Worm (Caenorhabditis elegans) whole organism, mixed stage, embryonic: ENCODE results near the gene slc-5A12.
A peak's percentile ranks its signal among the peaks of the same experiment; 100 is the strongest.

Experiments used
- M03D4.4 ChIP-seq: sonication (generic microtip); optimal IDR thresholded peaks from 2 replicates; lab custom pipeline; 2017; ENCODE audit warnings: mild to moderate bottlenecking, missing genetic modification characterization, missing compliant biosample characterization
- bed-3 ChIP-seq: fragments of 200-800 bp; sonication (Bioruptor generic); optimal IDR thresholded peaks from 3 replicates; lab custom pipeline; 2018; ENCODE audit warnings: mild to moderate bottlenecking, missing genetic modification characterization, moderate library complexity, missing compliant biosample characterization
- blmp-1 ChIP-seq: fragments of 150-350 bp; optimal IDR thresholded peaks from 2 replicates; lab custom pipeline; 2014; ENCODE audit warnings: missing biosample characterization, missing genetic modification characterization
- ceh-39 ChIP-seq: fragments of 150-350 bp; optimal IDR thresholded peaks from 2 replicates; lab custom pipeline; 2014; ENCODE audit warnings: missing biosample characterization, missing genetic modification characterization
- ceh-83 ChIP-seq: fragments of 200-800 bp; sonication (Bioruptor generic); optimal IDR thresholded peaks from 2 replicates; lab custom pipeline; 2018; ENCODE audit warnings: mild to moderate bottlenecking, missing genetic modification characterization, missing compliant biosample characterization
- ces-1 ChIP-seq: fragments of 150-350 bp; optimal IDR thresholded peaks from 2 replicates; lab custom pipeline; 2014; ENCODE audit warnings: missing biosample characterization, missing genetic modification reagents, missing genetic modification characterization
- cnd-1 ChIP-seq: fragments of 200-800 bp; sonication (Bioruptor generic); optimal IDR thresholded peaks from 2 replicates; lab custom pipeline; 2018; ENCODE audit warnings: mild to moderate bottlenecking, missing genetic modification characterization, missing compliant biosample characterization
- elt-1 ChIP-seq: sonication (generic microtip); optimal IDR thresholded peaks from 2 replicates; lab custom pipeline; 2017; ENCODE audit warnings: missing genetic modification characterization, mild to moderate bottlenecking, missing compliant biosample characterization, antibody characterized with exemption, moderate library complexity, borderline replicate concordance; ENCODE audit not compliant: insufficient read depth
- elt-3 ChIP-seq: fragments of 150-350 bp; optimal IDR thresholded peaks from 2 replicates; lab custom pipeline; 2014; ENCODE audit warnings: missing biosample characterization, missing genetic modification characterization
- flh-1 ChIP-seq: fragments of 200-800 bp; sonication (Bioruptor generic); optimal IDR thresholded peaks from 2 replicates; lab custom pipeline; 2018; ENCODE audit warnings: mild to moderate bottlenecking, missing genetic modification characterization, moderate library complexity, missing compliant biosample characterization
- ham-2 ChIP-seq: fragments of 200-800 bp; sonication (Bioruptor generic); optimal IDR thresholded peaks from 2 replicates; lab custom pipeline; 2018; ENCODE audit warnings: mild to moderate bottlenecking, missing genetic modification characterization, missing compliant biosample characterization
- hlh-1 ChIP-seq: fragments of 150-350 bp; optimal IDR thresholded peaks from 2 replicates; lab custom pipeline; 2014; ENCODE audit warnings: missing biosample characterization, missing genetic modification reagents, missing genetic modification characterization
- lin-13 ChIP-seq: fragments of 150-350 bp; optimal IDR thresholded peaks from 2 replicates; lab custom pipeline; 2014; ENCODE audit warnings: missing biosample characterization, missing genetic modification characterization
- lin-32 ChIP-seq: fragments of 200-800 bp; sonication (Bioruptor generic); optimal IDR thresholded peaks from 2 replicates; lab custom pipeline; 2018; ENCODE audit warnings: mild to moderate bottlenecking, missing genetic modification characterization, missing compliant biosample characterization
- lsy-2 ChIP-seq: fragments of 150-350 bp; optimal IDR thresholded peaks from 2 replicates; lab custom pipeline; 2014; ENCODE audit warnings: missing biosample characterization, missing genetic modification characterization
- mab-5 ChIP-seq: fragments of 150-350 bp; optimal IDR thresholded peaks from 2 replicates; lab custom pipeline; 2014; ENCODE audit warnings: missing biosample characterization, missing genetic modification characterization
- mep-1 ChIP-seq: fragments of 150-350 bp; optimal IDR thresholded peaks from 2 replicates; lab custom pipeline; 2017; ENCODE audit warnings: missing biosample characterization, missing genetic modification reagents, missing genetic modification characterization, inconsistent platforms
- mls-2 ChIP-seq: sonication (generic microtip); optimal IDR thresholded peaks from 2 replicates; lab custom pipeline; 2016; ENCODE audit warnings: mild to moderate bottlenecking, missing genetic modification characterization, moderate library complexity, missing compliant biosample characterization
- nhr-12 ChIP-seq: fragments of 150-350 bp; optimal IDR thresholded peaks from 2 replicates; lab custom pipeline; 2014; ENCODE audit warnings: missing biosample characterization, missing genetic modification characterization
- nhr-2 ChIP-seq: fragments of 150-350 bp; optimal IDR thresholded peaks from 2 replicates; lab custom pipeline; 2014; ENCODE audit warnings: missing biosample characterization, missing genetic modification characterization
- nhr-237 ChIP-seq: fragments of 150-350 bp; optimal IDR thresholded peaks from 2 replicates; lab custom pipeline; 2014; ENCODE audit warnings: missing biosample characterization, missing genetic modification characterization
- nhr-28 ChIP-seq: fragments of 150-350 bp; optimal IDR thresholded peaks from 2 replicates; lab custom pipeline; 2014; ENCODE audit warnings: missing biosample characterization, missing genetic modification characterization
- nhr-76 ChIP-seq: sonication (generic microtip); optimal IDR thresholded peaks from 2 replicates; lab custom pipeline; 2017; ENCODE audit warnings: missing biosample characterization, missing genetic modification characterization
- pha-4 ChIP-seq: fragments of 150-350 bp; optimal IDR thresholded peaks from 2 replicates; lab custom pipeline; 2018; ENCODE audit warnings: missing biosample characterization, missing genetic modification reagents, missing genetic modification characterization
- sem-2 ChIP-seq: fragments of 200-800 bp; sonication (Bioruptor generic); optimal IDR thresholded peaks from 2 replicates; lab custom pipeline; 2018; ENCODE audit warnings: mild to moderate bottlenecking, missing genetic modification characterization, missing compliant biosample characterization
- snpc-4 ChIP-seq: fragments of 150-350 bp; optimal IDR thresholded peaks from 2 replicates; lab custom pipeline; 2014; ENCODE audit warnings: missing biosample characterization, missing genetic modification characterization
- sptf-1 ChIP-seq: sonication (generic microtip); optimal IDR thresholded peaks from 2 replicates; lab custom pipeline; 2017; ENCODE audit warnings: mild to moderate bottlenecking, missing genetic modification characterization, moderate library complexity, missing compliant biosample characterization
- unc-120 ChIP-seq: sonication (generic microtip); optimal IDR thresholded peaks from 2 replicates; lab custom pipeline; 2017; ENCODE audit warnings: missing genetic modification characterization, missing compliant biosample characterization; ENCODE audit not compliant: poor library complexity, severe bottlenecking
- unc-39 ChIP-seq: fragments of 150-350 bp; optimal IDR thresholded peaks from 2 replicates; lab custom pipeline; 2014; ENCODE audit warnings: missing biosample characterization, missing genetic modification characterization
- unc-62 ChIP-seq: fragments of 150-350 bp; optimal IDR thresholded peaks from 2 replicates; lab custom pipeline; 2014; ENCODE audit warnings: missing biosample characterization, missing genetic modification reagents, missing genetic modification characterization

The slc-5A12 gene

DNA sequence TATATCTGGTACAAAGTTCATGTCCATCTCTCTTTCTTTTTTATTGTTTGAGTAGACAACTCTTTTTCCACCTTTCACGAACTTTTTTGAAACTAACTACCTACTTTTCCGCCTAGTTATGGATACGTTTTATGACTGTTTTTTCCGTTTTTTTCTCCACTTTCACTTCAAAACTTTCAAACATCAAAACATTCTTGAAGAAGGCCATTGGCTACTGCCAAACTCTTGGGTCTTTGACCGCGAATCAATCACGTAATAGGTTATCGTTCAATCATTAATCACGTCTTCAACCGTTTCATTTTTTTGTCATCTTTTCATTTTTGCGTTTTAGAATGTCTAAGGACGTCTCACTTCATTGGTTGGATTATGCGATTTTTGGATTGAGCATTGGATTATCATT, at the start of gene slc-5A12:
Gene slc-5A12 (plus strand): TSS at position 333 of the 400 bp plus-strand sequence.
- TF ChIP-seq unc-39 (tag; lab: Kevin White, UChicago) (no peak), ham-2 (no peak), nhr-12 (no peak), elt-1 (no peak), flh-1 (GFP tag; lab: Kevin White, UChicago) (no peak), mab-5 (no peak), sptf-1 (tag; lab: Kevin White, UChicago) (no peak)
- TF ChIP-seq, all 35 proteins: peak for 0

ce11 chrIV:11892545-11892944, 44.7 kb upstream of the slc-5A12 start:
- TF ChIP-seq ham-2 (no peak), nhr-12 (no peak), sptf-1 (tag; lab: Kevin White, UChicago) (no peak), ceh-39 (tag; lab: Kevin White, UChicago) (no peak), nhr-237 (tag; lab: Kevin White, UChicago) (no peak), M03D4.4 (tag; lab: Kevin White, UChicago) (no peak), mls-2 (tag; lab: Kevin White, UChicago) (no peak), mep-1 (tag; lab: Kevin White, UChicago) (no peak), nhr-28 (tag; lab: Kevin White, UChicago) (no peak), unc-62 (no peak), unc-39 (tag; lab: Kevin White, UChicago) (no peak), unc-120 (no peak), nhr-76 (tag; lab: Kevin White, UChicago) (no peak), pha-4 (no peak), ces-1 (no peak), hlh-1 (tag; lab: Kevin White, UChicago) (no peak), sem-2 (GFP tag; lab: Kevin White, UChicago) (no peak), ceh-83 (GFP tag; lab: Kevin White, UChicago) (no peak)

DNA sequence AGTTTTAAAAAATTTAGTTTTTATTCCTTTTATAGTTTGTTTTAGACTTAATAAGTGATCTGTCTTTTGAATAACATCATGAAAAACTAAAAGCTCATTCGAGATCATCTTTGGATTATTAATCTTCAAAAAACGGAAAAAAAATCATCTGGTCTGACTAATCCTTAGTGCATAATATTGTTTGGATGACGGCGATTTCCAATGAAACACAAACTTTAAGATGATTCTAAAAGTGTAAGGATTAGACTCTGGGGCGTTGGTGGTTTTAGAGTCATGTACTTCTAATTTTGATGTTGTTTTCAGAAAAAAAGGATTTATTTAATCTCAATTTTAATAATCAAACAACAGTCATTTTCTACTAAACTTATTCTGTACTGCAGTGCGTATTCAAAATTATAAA, 43.9 kb upstream of the slc-5A12 start:
- TF ChIP-seq blmp-1 (tag; lab: Kevin White, UChicago) (no peak), pha-4 (no peak)

- TF ChIP-seq lin-32 (GFP tag; lab: Kevin White, UChicago) (no peak), lin-13 (tag; lab: Kevin White, UChicago) (no peak)
Measured at ce11 chrIV:11897710-11898109, 39.5 kb upstream of the slc-5A12 start.

ce11 chrIV:11899358-11899757, 37.9 kb upstream of the slc-5A12 start, which contains the start of gene nhr-43:
nhr-43 (plus strand) TSS chrIV:11899590.
- TF ChIP-seq ham-2 (peak; percentile 12), lsy-2 (tag; lab: Kevin White, UChicago) (no peak)

ce11 chrIV:11900399-11900798, 36.8 kb upstream of the slc-5A12 start:
- TF ChIP-seq nhr-2, result no peak
- TF ChIP-seq elt-1, result peak; percentile 66

ce11 chrIV:11901215-11901614, 36.0 kb upstream of the slc-5A12 start:
- TF ChIP-seq M03D4.4 (tag; lab: Kevin White, UChicago) (no peak), nhr-12 (no peak), lsy-2 (tag; lab: Kevin White, UChicago) (no peak), pha-4 (no peak), elt-3 (tag; lab: Kevin White, UChicago) (no peak), ham-2 (no peak), bed-3 (GFP tag; lab: Kevin White, UChicago) (no peak), lin-13 (tag; lab: Kevin White, UChicago) (no peak), elt-1 (no peak), cnd-1 (no peak), ceh-83 (GFP tag; lab: Kevin White, UChicago) (no peak), snpc-4 (no peak), lin-32 (GFP tag; lab: Kevin White, UChicago) (no peak)
